Worm (Caenorhabditis elegans) whole organism, L2 larva: ENCODE data around the gene fbxa-71.

Experiments
- C34F6.9 ChIP-seq: fragments of 150-350 bp; optimal IDR thresholded peaks from 2 replicates; lab custom pipeline; 2014; ENCODE audit warnings: missing biosample characterization, missing genetic modification characterization
- R02D3.7 ChIP-seq: fragments of 150-350 bp; optimal IDR thresholded peaks from 2 replicates; lab custom pipeline; 2014; ENCODE audit warnings: missing biosample characterization, missing genetic modification characterization
- Y55F3AM.14 ChIP-seq: fragments of 200-800 bp; sonication (Bioruptor generic); optimal IDR thresholded peaks from 2 replicates; lab custom pipeline; 2018; ENCODE audit warnings: mild to moderate bottlenecking, missing genetic modification characterization, missing compliant biosample characterization
- ZK546.5 ChIP-seq: sonication (generic microtip); optimal IDR thresholded peaks from 2 replicates; lab custom pipeline; 2017; ENCODE audit warnings: missing biosample characterization, missing genetic modification characterization
- aly-2 ChIP-seq: fragments of 150-350 bp; optimal IDR thresholded peaks from 2 replicates; lab custom pipeline; 2014; ENCODE audit warnings: missing biosample characterization, missing genetic modification characterization
- ama-1 ChIP-seq: fragments of 150-350 bp; optimal IDR thresholded peaks from 2 replicates; lab custom pipeline; 2018; ENCODE audit warnings: inconsistent platforms
- dmd-4 ChIP-seq: sonication (generic microtip); optimal IDR thresholded peaks from 2 replicates; lab custom pipeline; 2017; ENCODE audit warnings: missing biosample characterization, missing genetic modification characterization
- egl-27 ChIP-seq: sonication (generic microtip); optimal IDR thresholded peaks from 3 replicates; lab custom pipeline; 2017; ENCODE audit warnings: missing biosample characterization, missing genetic modification reagents, missing genetic modification characterization
- elt-1 ChIP-seq: fragments of 150-350 bp; optimal IDR thresholded peaks from 2 replicates; lab custom pipeline; 2014; ENCODE audit warnings: missing biosample characterization, missing genetic modification characterization
- elt-3 ChIP-seq: sonication (generic microtip); optimal IDR thresholded peaks from 2 replicates; lab custom pipeline; 2017; ENCODE audit warnings: missing biosample characterization, missing genetic modification characterization
- fos-1 ChIP-seq: fragments of 150-350 bp; optimal IDR thresholded peaks from 2 replicates; lab custom pipeline; 2014; ENCODE audit warnings: missing biosample characterization, missing genetic modification characterization
- gmeb-1 ChIP-seq: fragments of 150-350 bp; optimal IDR thresholded peaks from 2 replicates; lab custom pipeline; 2014; ENCODE audit warnings: missing biosample characterization, missing genetic modification characterization
- lin-11 ChIP-seq: fragments of 150-350 bp; sonication (generic microtip); optimal IDR thresholded peaks from 2 replicates; lab custom pipeline; 2014; ENCODE audit warnings: missing biosample characterization, missing genetic modification characterization, inconsistent platforms, mixed read lengths
- lin-13 ChIP-seq: fragments of 150-350 bp; optimal IDR thresholded peaks from 2 replicates; lab custom pipeline; 2014; ENCODE audit warnings: missing biosample characterization, missing genetic modification reagents, missing genetic modification characterization
- lin-39 ChIP-seq: fragments of 150-350 bp; optimal IDR thresholded peaks from 2 replicates; lab custom pipeline; 2014; ENCODE audit warnings: missing biosample characterization, missing genetic modification reagents, missing genetic modification characterization
- lsy-2 ChIP-seq, 2 experiments: fragments of 150-350 bp in 1 of 2; sonication (generic microtip) in 1 of 2; optimal IDR thresholded peaks; 2 replicates each; lab custom pipeline; 2014 to 2017; ENCODE audit warnings: missing biosample characterization in 2 of 2, missing genetic modification characterization in 2 of 2
- mab-5 ChIP-seq: fragments of 150-350 bp; optimal IDR thresholded peaks from 2 replicates; lab custom pipeline; 2014; ENCODE audit warnings: missing biosample characterization, missing genetic modification characterization
- mbf-1 ChIP-seq: sonication (generic microtip); optimal IDR thresholded peaks from 2 replicates; lab custom pipeline; 2017; ENCODE audit warnings: missing biosample characterization, missing genetic modification characterization
- nhr-10 ChIP-seq: sonication (generic microtip); optimal IDR thresholded peaks from 2 replicates; lab custom pipeline; 2017; ENCODE audit warnings: missing biosample characterization, missing genetic modification characterization
- nhr-237 ChIP-seq: fragments of 150-350 bp; optimal IDR thresholded peaks from 2 replicates; lab custom pipeline; 2014; ENCODE audit warnings: missing biosample characterization, missing genetic modification characterization
- nhr-6 ChIP-seq: fragments of 150-350 bp; optimal IDR thresholded peaks from 2 replicates; lab custom pipeline; 2014; ENCODE audit warnings: missing biosample characterization, missing genetic modification characterization
- peb-1 ChIP-seq: fragments of 150-350 bp; optimal IDR thresholded peaks from 2 replicates; lab custom pipeline; 2014; ENCODE audit warnings: missing biosample characterization, missing genetic modification characterization
- sem-4 ChIP-seq: fragments of 150-350 bp; optimal IDR thresholded peaks from 2 replicates; lab custom pipeline; 2014; ENCODE audit warnings: missing biosample characterization, missing genetic modification reagents, missing genetic modification characterization
- sma-3 ChIP-seq: sonication (generic microtip); optimal IDR thresholded peaks from 2 replicates; lab custom pipeline; 2016; ENCODE audit warnings: missing genetic modification reagents, missing genetic modification characterization, missing compliant biosample characterization
- sma-9 ChIP-seq, 2 experiments: fragments of 150-350 bp in 1 of 2; sonication (generic microtip) in 1 of 2; optimal IDR thresholded peaks; 2 replicates each; lab custom pipeline; 2014 to 2016; ENCODE audit warnings: missing genetic modification characterization in 2 of 2, mild to moderate bottlenecking in 1 of 2, missing biosample characterization in 1 of 2, missing compliant biosample characterization in 1 of 2, missing genetic modification reagents in 1 of 2, moderate library complexity in 1 of 2
- snpc-4 ChIP-seq: fragments of 150-350 bp; optimal IDR thresholded peaks from 2 replicates; lab custom pipeline; 2014; ENCODE audit warnings: missing biosample characterization, missing genetic modification characterization
- unc-39 ChIP-seq: fragments of 150-350 bp; optimal IDR thresholded peaks from 2 replicates; lab custom pipeline; 2014; ENCODE audit warnings: missing biosample characterization, missing genetic modification characterization
- unc-55 ChIP-seq: fragments of 150-350 bp; sonication (generic microtip); optimal IDR thresholded peaks from 3 replicates; lab custom pipeline; 2014; ENCODE audit warnings: missing biosample characterization, missing genetic modification reagents, missing genetic modification characterization
- unc-62 ChIP-seq: fragments of 150-350 bp; optimal IDR thresholded peaks from 2 replicates; lab custom pipeline; 2014; ENCODE audit warnings: missing biosample characterization, missing genetic modification reagents, missing genetic modification characterization
- zag-1 ChIP-seq: fragments of 150-350 bp; optimal IDR thresholded peaks from 2 replicates; lab custom pipeline; 2014; ENCODE audit warnings: missing biosample characterization, missing genetic modification characterization
- ztf-11 ChIP-seq: sonication (generic microtip); optimal IDR thresholded peaks from 2 replicates; lab custom pipeline; 2017; ENCODE audit warnings: missing biosample characterization, missing genetic modification characterization

Gene fbxa-71

ce11 chrIII:2255522-2255921 is at the start of gene fbxa-71:
fbxa-71 (plus strand) TSS chrIII:2255822.
- TF ChIP-seq nhr-237 (tag; lab: Kevin White, UChicago): no peak
- no peak for TF ChIP-seq lin-13 (GFP tag; lab: Kevin White, UChicago)
- TF ChIP-seq sma-9 (GFP tag; optimal IDR thresholded peaks at IDR 0.05; lab: Kevin White, UChicago): no peak
- TF ChIP-seq sma-9 (tag; optimal IDR thresholded peaks at IDR 0.05; lab: Kevin White, UChicago): no peak
- no peak for TF ChIP-seq sem-4 (tag; lab: Kevin White, UChicago)
- TF ChIP-seq fos-1 (tag; lab: Kevin White, UChicago): no peak
- no peak for TF ChIP-seq sma-3 (GFP tag; lab: Kevin White, UChicago)
- TF ChIP-seq gmeb-1 (tag; lab: Kevin White, UChicago): no peak
- TF ChIP-seq zag-1 (tag; lab: Kevin White, UChicago): no peak
- no peak for TF ChIP-seq elt-3 (tag; lab: Kevin White, UChicago)
- TF ChIP-seq unc-62 (GFP tag; lab: Kevin White, UChicago): no peak
- no peak for TF ChIP-seq ZK546.5
- no peak for TF ChIP-seq lsy-2 (tag; optimal IDR thresholded peaks at IDR 0.05; lab: Kevin White, UChicago)

ce11 chrIII:2207864-2208263 is 47.8 kb upstream of the fbxa-71 start, which contains the start of gene C39B5.5:
C39B5.5 (plus strand) TSS chrIII:2208164.
- TF ChIP-seq C34F6.9 (tag; lab: Kevin White, UChicago): no peak
- TF ChIP-seq egl-27: no peak
- no peak for TF ChIP-seq sem-4 (tag; lab: Kevin White, UChicago)
- TF ChIP-seq elt-1 (tag; lab: Kevin White, UChicago): no peak
- no peak for TF ChIP-seq dmd-4 (tag; lab: Kevin White, UChicago)
- no peak for TF ChIP-seq unc-39 (tag; lab: Kevin White, UChicago)
- no peak for TF ChIP-seq unc-55 (GFP tag; lab: Kevin White, UChicago)
- TF ChIP-seq ama-1 (lab: Kevin White, UChicago): no peak
- TF ChIP-seq peb-1 (tag; lab: Kevin White, UChicago): no peak
- TF ChIP-seq mbf-1: no peak
- TF ChIP-seq snpc-4 (tag; lab: Kevin White, UChicago): no peak
- TF ChIP-seq, all 48 proteins: peak for 0

ce11 chrIII:2210601-2211000 is 45.0 kb upstream of the fbxa-71 start:
- TF ChIP-seq aly-2 (tag; lab: Kevin White, UChicago) (no peak), C34F6.9 (tag; lab: Kevin White, UChicago) (no peak), mbf-1 (no peak), egl-27 (no peak), ZK546.5 (no peak)

- no peak for TF ChIP-seq unc-62 (GFP tag; lab: Kevin White, UChicago)
- no peak for TF ChIP-seq ztf-11 (tag; lab: Kevin White, UChicago)
- no peak for TF ChIP-seq Y55F3AM.14 (GFP tag; lab: Kevin White, UChicago)
- TF ChIP-seq lin-11: no peak
- TF ChIP-seq C34F6.9 (tag; lab: Kevin White, UChicago): no peak
- no peak for TF ChIP-seq lin-13 (GFP tag; lab: Kevin White, UChicago)
- no peak for TF ChIP-seq nhr-6 (tag; lab: Kevin White, UChicago)
- TF ChIP-seq gmeb-1 (tag; lab: Kevin White, UChicago): no peak
- TF ChIP-seq zag-1 (tag; lab: Kevin White, UChicago): no peak
- TF ChIP-seq nhr-10 (tag; lab: Kevin White, UChicago): no peak
- no peak for TF ChIP-seq R02D3.7 (tag; lab: Kevin White, UChicago)
These were observed 44.5 kb upstream of the fbxa-71 start, which contains the start of gene C39B5.14 for ce11 chrIII:2211120-2211519. C39B5.14 (plus strand) TSS chrIII:2211420.

ce11 chrIII:2212343-2212742 is 43.3 kb upstream of the fbxa-71 start:
- TF ChIP-seq mab-5 (no peak), nhr-6 (tag; lab: Kevin White, UChicago) (no peak), sma-3 (GFP tag; lab: Kevin White, UChicago) (no peak), fos-1 (tag; lab: Kevin White, UChicago) (peak; percentile 43), lin-39 (no peak), unc-62 (GFP tag; lab: Kevin White, UChicago) (no peak)

ce11 chrIII:2219408-2219807 is 36.2 kb upstream of the fbxa-71 start, which contains the start of gene fbxa-12:
fbxa-12 (plus strand) TSS chrIII:2219708.
- TF ChIP-seq peb-1 (tag; lab: Kevin White, UChicago) (no peak), nhr-237 (tag; lab: Kevin White, UChicago) (no peak), ZK546.5 (no peak)
